Fruit fly (Drosophila melanogaster): ENCODE measurements around the gene CG10405.

Gene CG10405

DNA sequence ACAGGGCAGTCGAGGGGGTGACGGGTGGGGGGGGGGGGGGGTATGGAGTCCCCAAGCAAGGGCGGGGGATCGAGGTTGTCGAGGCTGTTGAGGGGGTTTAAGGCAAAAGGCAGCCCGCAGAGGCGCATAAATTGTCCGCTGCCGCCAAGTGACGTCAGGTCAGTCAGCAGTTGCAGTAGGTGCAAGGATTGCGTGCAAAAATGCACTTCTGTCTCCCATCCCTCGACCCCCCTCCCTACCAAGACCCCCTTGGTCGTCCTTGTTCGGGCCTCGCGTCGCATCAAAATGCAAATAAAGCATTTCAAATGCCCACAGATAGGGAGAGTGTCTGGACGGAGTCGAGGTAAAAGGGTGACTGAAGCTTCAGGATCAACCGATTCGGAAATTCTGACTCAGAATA lies 37.8 kb upstream of the CG10405 start:
- TF ChIP-seq pzg (GFP tag; optimal IDR thresholded peaks at IDR 0.05) (no peak), bsh (GFP tag; optimal IDR thresholded peaks at IDR 0.05) (no peak), CG2889 (GFP tag; IDR thresholded peaks at IDR 0.05) (no peak), CG15601 (tag; optimal IDR thresholded peaks at IDR 0.05) (no peak), CG17612 (GFP tag; IDR thresholded peaks at IDR 0.05) (no peak), h (optimal IDR thresholded peaks at IDR 0.05) (no peak), vnd (GFP tag; IDR thresholded peaks at IDR 0.05; ENCODE audit: partially characterized antibody) (no peak), wor (GFP tag; IDR thresholded peaks at IDR 0.05) (no peak), CG6765 (GFP tag; optimal IDR thresholded peaks at IDR 0.05) (no peak), CTCF (GFP tag; optimal IDR thresholded peaks at IDR 0.05) (no peak), CG1792 (GFP tag; optimal IDR thresholded peaks at IDR 0.05) (no peak), CG7372 (GFP tag; IDR thresholded peaks at IDR 0.05) (no peak), CG9437 (GFP tag; optimal IDR thresholded peaks at IDR 0.05) (no peak), CG17359 (tag; optimal IDR thresholded peaks at IDR 0.05) (no peak), CG8924 (tag; optimal IDR thresholded peaks at IDR 0.05) (no peak), CG5245 (GFP tag; optimal IDR thresholded peaks at IDR 0.05) (no peak), jigr1 (GFP tag; IDR thresholded peaks at IDR 0.05) (no peak), CG18476 (GFP tag; optimal IDR thresholded peaks at IDR 0.05) (no peak), hb (GFP tag; IDR thresholded peaks at IDR 0.05; ENCODE audit: partially characterized antibody) (no peak)

- TF ChIP-seq Sry-δ (GFP tag; optimal IDR thresholded peaks at IDR 0.05) (no peak), CG10321 (GFP tag; IDR thresholded peaks at IDR 0.05) (peak; percentile 92), phol (tag; optimal IDR thresholded peaks at IDR 0.05) (peak; percentile 12), BEAF-32 (GFP tag; optimal IDR thresholded peaks at IDR 0.05) (no peak), CG4360 (GFP tag; IDR thresholded peaks at IDR 0.05) (peak; percentile 98), crp (GFP tag; optimal IDR thresholded peaks at IDR 0.05) (no peak), CG1832 (GFP tag; optimal IDR thresholded peaks at IDR 0.05) (peak; percentile 90), kah (GFP tag; optimal IDR thresholded peaks at IDR 0.05) (no peak), CG3281 (GFP tag; optimal IDR thresholded peaks at IDR 0.05) (no peak), CG15269 (tag; optimal IDR thresholded peaks at IDR 0.05) (no peak), tna (GFP tag; IDR thresholded peaks at IDR 0.05; ENCODE audit: partially characterized antibody) (peak; percentile 52; the same call in 1 of the 2 replicates), hkb (optimal IDR thresholded peaks at IDR 0.05) (no peak), hkb (GFP tag; IDR thresholded peaks at IDR 0.05) (no peak), CG8478 (optimal IDR thresholded peaks at IDR 0.05) (peak; percentile 59), CG10565 (GFP tag; optimal IDR thresholded peaks at IDR 0.05) (no peak), ems (GFP tag; optimal IDR thresholded peaks at IDR 0.05) (no peak), CG10366 (GFP tag; IDR thresholded peaks at IDR 0.05) (no peak), Dfd (GFP tag; optimal IDR thresholded peaks at IDR 0.05) (no peak), Adf1 (GFP tag; IDR thresholded peaks at IDR 0.05) (peak; percentile 59), CG8089 (GFP tag; optimal IDR thresholded peaks at IDR 0.05) (no peak), ewg (GFP tag; optimal IDR thresholded peaks at IDR 0.05) (peak; percentile 36), dimm (GFP tag; IDR thresholded peaks at IDR 0.05) (no peak), CG8765 (GFP tag; IDR thresholded peaks at IDR 0.05) (no peak), Opbp (GFP tag; IDR thresholded peaks at IDR 0.05; ENCODE audit: partially characterized antibody) (0 out of 3 replicates have a peak, but pooled peaks have one; percentile 30), pros (GFP tag; optimal IDR thresholded peaks at IDR 0.05) (peak; percentile 74), CG12942 (GFP tag; optimal IDR thresholded peaks at IDR 0.05) (no peak), crol (GFP tag; IDR thresholded peaks at IDR 0.05) (0 out of 2 replicates have a peak, but pooled peaks have one; percentile 19), Ada2b (GFP tag; IDR thresholded peaks at IDR 0.05) (no peak), eyg (GFP tag; optimal IDR thresholded peaks at IDR 0.05) (no peak), CG10979 (tag; optimal IDR thresholded peaks at IDR 0.05) (no peak), Fer2 (tag; optimal IDR thresholded peaks at IDR 0.05) (no peak), H2.0 (GFP tag; IDR thresholded peaks at IDR 0.05) (no peak), Rx (GFP tag; IDR thresholded peaks at IDR 0.05) (no peak), Nf-YC (tag; optimal IDR thresholded peaks at IDR 0.05) (peak; percentile 94), CG8924 (tag; optimal IDR thresholded peaks at IDR 0.05) (peak; percentile 23)
Observed at dm6 chr3R:16423323-16423722, 31.0 kb upstream of the CG10405 start.
